Fruit fly (Drosophila melanogaster) whole organism, embryonic: ENCODE data around the gene UQCR-C2.

Experiments used
- Ada2b ChIP-seq: fragments of 200-800 bp; sonication (Bioruptor generic); IDR thresholded peaks from 2 replicates; pipeline ENCODE4 v1.3.6; 2022; ENCODE audit warnings: missing biosample characterization, missing genetic modification characterization
- Atf-2 ChIP-seq: fragments of 200-800 bp; sonication (Bioruptor generic); optimal IDR thresholded peaks from 2 replicates; lab custom pipeline; 2016; ENCODE audit warnings: missing biosample characterization, missing genetic modification characterization
- CG10209 ChIP-seq: fragments of 200-800 bp; sonication (Bioruptor generic); optimal IDR thresholded peaks from 3 replicates; lab custom pipeline; 2017; ENCODE audit warnings: missing biosample characterization, mild to moderate bottlenecking, missing genetic modification characterization, missing genetic modification reagents
- CG12236 ChIP-seq: fragments of 200-800 bp; sonication (Bioruptor generic); optimal IDR thresholded peaks from 2 replicates; lab custom pipeline; 2016; ENCODE audit warnings: missing biosample characterization, missing genetic modification characterization
- CG1233 ChIP-seq: fragments of 200-800 bp; sonication (Bioruptor generic); optimal IDR thresholded peaks from 4 replicates; lab custom pipeline; 2018; ENCODE audit warnings: missing biosample characterization, mild to moderate bottlenecking, missing genetic modification characterization
- CG12391 ChIP-seq: fragments of 200-800 bp; sonication (Bioruptor generic); optimal IDR thresholded peaks from 3 replicates; lab custom pipeline; 2018; ENCODE audit warnings: missing biosample characterization, mild to moderate bottlenecking, missing genetic modification characterization, moderate library complexity
- CG12744 ChIP-seq: fragments of 200-800 bp; sonication (Bioruptor generic); optimal IDR thresholded peaks from 2 replicates; lab custom pipeline; 2016; ENCODE audit warnings: missing biosample characterization, missing genetic modification characterization
- CG14667 ChIP-seq: fragments of 200-800 bp; sonication (Bioruptor generic); IDR thresholded peaks from 2 replicates; pipeline ENCODE4 v1.3.6; 2022; ENCODE audit warnings: missing biosample characterization, missing genetic modification characterization
- CG14860 ChIP-seq: fragments of 200-800 bp; sonication (Bioruptor generic); IDR thresholded peaks from 3 replicates; pipeline ENCODE4 v1.3.6; 2022; ENCODE audit warnings: missing biosample characterization, missing genetic modification characterization; ENCODE audit not compliant: partially characterized antibody
- CG15479 ChIP-seq: fragments of 200-800 bp; sonication (Bioruptor generic); optimal IDR thresholded peaks from 3 replicates; lab custom pipeline; 2019; ENCODE audit warnings: missing biosample characterization, mild to moderate bottlenecking, missing genetic modification characterization, moderate library complexity
- CG1603 ChIP-seq: fragments of 200-800 bp; sonication (Bioruptor generic); optimal IDR thresholded peaks from 2 replicates; lab custom pipeline; 2019; ENCODE audit warnings: missing biosample characterization, mild to moderate bottlenecking, missing genetic modification characterization, moderate library complexity
- CG16779 ChIP-seq: fragments of 200-800 bp; sonication (Bioruptor generic); IDR thresholded peaks from 2 replicates; pipeline ENCODE4 v1.3.6; 2022; ENCODE audit warnings: missing biosample characterization, missing genetic modification characterization
- CG18764 ChIP-seq: fragments of 200-800 bp; sonication (Bioruptor generic); optimal IDR thresholded peaks from 3 replicates; lab custom pipeline; 2016; ENCODE audit warnings: missing biosample characterization, missing genetic modification characterization
- CG2712 ChIP-seq: fragments of 200-800 bp; optimal IDR thresholded peaks from 3 replicates; lab custom pipeline; 2019; ENCODE audit warnings: missing biosample characterization, mild to moderate bottlenecking, missing genetic modification characterization, moderate library complexity
- CG2875 ChIP-seq: fragments of 200-800 bp; sonication (Bioruptor generic); optimal IDR thresholded peaks from 2 replicates; lab custom pipeline; 2017; ENCODE audit warnings: missing biosample characterization, mild to moderate bottlenecking, missing genetic modification characterization, missing genetic modification reagents
- CG30020 ChIP-seq: fragments of 200-800 bp; optimal IDR thresholded peaks from 2 replicates; lab custom pipeline; 2019; ENCODE audit warnings: missing biosample characterization, mild to moderate bottlenecking, missing genetic modification characterization, moderate library complexity
- CG31224 ChIP-seq: fragments of 200-800 bp; sonication (Bioruptor generic); IDR thresholded peaks from 2 replicates; pipeline ENCODE4 v1.3.6; 2022; ENCODE audit warnings: missing biosample characterization, missing genetic modification characterization
- CG31365 ChIP-seq: fragments of 200-800 bp; sonication (Bioruptor generic); optimal IDR thresholded peaks from 2 replicates; lab custom pipeline; 2018; ENCODE audit warnings: missing biosample characterization, mild to moderate bottlenecking, missing genetic modification characterization
- CG4282 ChIP-seq: fragments of 200-800 bp; sonication (Bioruptor generic); optimal IDR thresholded peaks from 2 replicates; lab custom pipeline; 2016; ENCODE audit warnings: missing biosample characterization, missing genetic modification characterization
- CG4820 ChIP-seq: fragments of 200-800 bp; sonication (Bioruptor generic); optimal IDR thresholded peaks from 3 replicates; lab custom pipeline; 2016; ENCODE audit warnings: missing biosample characterization, missing genetic modification characterization
- CG4854 ChIP-seq: fragments of 200-800 bp; sonication (Bioruptor generic); optimal IDR thresholded peaks from 2 replicates; lab custom pipeline; 2016; ENCODE audit warnings: missing biosample characterization, missing genetic modification characterization, inconsistent platforms
- CG6791 ChIP-seq: fragments of 200-800 bp; sonication (Bioruptor generic); IDR thresholded peaks from 3 replicates; pipeline ENCODE4 v1.3.6; 2022; ENCODE audit warnings: missing biosample characterization, missing genetic modification characterization; ENCODE audit not compliant: partially characterized antibody
- CG7928 ChIP-seq: fragments of 200-800 bp; sonication (Bioruptor generic); optimal IDR thresholded peaks from 2 replicates; lab custom pipeline; 2017; ENCODE audit warnings: missing biosample characterization, mild to moderate bottlenecking, missing genetic modification characterization
- CG9609 ChIP-seq: fragments of 200-800 bp; sonication (Bioruptor generic); optimal IDR thresholded peaks from 3 replicates; lab custom pipeline; 2016; ENCODE audit warnings: missing biosample characterization, missing genetic modification characterization
- CG9727 ChIP-seq: fragments of 200-800 bp; sonication (Bioruptor generic); optimal IDR thresholded peaks from 3 replicates; lab custom pipeline; 2017; ENCODE audit warnings: missing biosample characterization, mild to moderate bottlenecking, missing genetic modification characterization
- CG9876 ChIP-seq: fragments of 200-800 bp; sonication (Bioruptor generic); optimal IDR thresholded peaks from 2 replicates; lab custom pipeline; 2016; ENCODE audit warnings: missing biosample characterization, missing genetic modification characterization
- Dek ChIP-seq: fragments of 200-800 bp; sonication (Bioruptor generic); optimal IDR thresholded peaks from 3 replicates; lab custom pipeline; 2019; ENCODE audit warnings: missing biosample characterization, mild to moderate bottlenecking, missing genetic modification characterization, moderate library complexity
- ERR ChIP-seq: fragments of 200-800 bp; sonication (Bioruptor generic); optimal IDR thresholded peaks from 2 replicates; lab custom pipeline; 2016; ENCODE audit warnings: missing biosample characterization, missing genetic modification characterization
- Ets65A ChIP-seq: fragments of 200-800 bp; sonication (Bioruptor generic); peaks from one replicate; lab custom pipeline; 2016; ENCODE audit warnings: missing biosample characterization, missing genetic modification characterization
- HHEX ChIP-seq: fragments of 200-800 bp; sonication (Bioruptor generic); optimal IDR thresholded peaks from 3 replicates; lab custom pipeline; 2017; ENCODE audit warnings: missing biosample characterization, mild to moderate bottlenecking, missing genetic modification characterization, missing genetic modification reagents
- Hr39 ChIP-seq: fragments of >200 bp; optimal IDR thresholded peaks from 2 replicates; lab custom pipeline; 2017
- Mrtf ChIP-seq: fragments of 200-800 bp; sonication (Bioruptor generic); IDR thresholded peaks from 3 replicates; pipeline ENCODE4 v1.3.6; 2022; ENCODE audit warnings: missing biosample characterization, missing genetic modification characterization
- Oli ChIP-seq: fragments of 200-800 bp; sonication (Bioruptor generic); optimal IDR thresholded peaks from 2 replicates; lab custom pipeline; 2018; ENCODE audit warnings: missing biosample characterization, mild to moderate bottlenecking, missing genetic modification characterization, moderate library complexity
- Poxn ChIP-seq: fragments of 200-800 bp; sonication (Bioruptor generic); IDR thresholded peaks from 2 replicates; pipeline ENCODE4 v1.3.6; 2022; ENCODE audit warnings: missing biosample characterization, missing genetic modification characterization
- bowl ChIP-seq: fragments of 200-800 bp; sonication (Bioruptor generic); IDR thresholded peaks from 2 replicates; pipeline ENCODE4 v1.3.6; 2022; ENCODE audit warnings: missing biosample characterization, missing genetic modification characterization
- hb ChIP-seq: fragments of 200-800 bp; sonication (Bioruptor generic); IDR thresholded peaks from 3 replicates; pipeline ENCODE4 v1.3.6; 2022; ENCODE audit warnings: missing biosample characterization, missing genetic modification characterization; ENCODE audit not compliant: partially characterized antibody
- hkb ChIP-seq, 2 experiments: fragments of 200-800 bp in 1 of 2; fragments of >200 bp in 1 of 2; sonication (Bioruptor generic) in 1 of 2; IDR thresholded peaks in 1 of 2; optimal IDR thresholded peaks in 1 of 2; 2 replicates each; pipeline versions ENCODE4 v1.3.6 to Lab custom; 2017 to 2022; ENCODE audit warnings: missing biosample characterization in 1 of 2, missing genetic modification characterization in 1 of 2
- ind ChIP-seq: fragments of 200-800 bp; sonication (Bioruptor generic); optimal IDR thresholded peaks from 3 replicates; lab custom pipeline; 2016; ENCODE audit warnings: missing biosample characterization, missing genetic modification characterization
- insv ChIP-seq, 2 experiments: fragments of 200-800 bp; sonication (Bioruptor generic); optimal IDR thresholded peaks; 3 replicates each; lab custom pipeline; 2016 to 2018; ENCODE audit warnings: missing biosample characterization in 2 of 2, missing genetic modification characterization in 2 of 2
- lbe ChIP-seq: fragments of 200-800 bp; sonication (Bioruptor generic); optimal IDR thresholded peaks from 2 replicates; lab custom pipeline; 2016; ENCODE audit warnings: missing biosample characterization, mild to moderate bottlenecking, missing genetic modification characterization
- lilli ChIP-seq: fragments of 200-800 bp; sonication (Bioruptor generic); optimal IDR thresholded peaks from 3 replicates; lab custom pipeline; 2016; ENCODE audit warnings: missing biosample characterization, missing genetic modification characterization
- mirr ChIP-seq: fragments of 200-800 bp; sonication (Bioruptor generic); optimal IDR thresholded peaks from 3 replicates; lab custom pipeline; 2018; ENCODE audit warnings: missing biosample characterization, mild to moderate bottlenecking, missing genetic modification characterization
- nmo ChIP-seq: fragments of 200-800 bp; sonication (Bioruptor generic); optimal IDR thresholded peaks from 2 replicates; lab custom pipeline; 2018; ENCODE audit warnings: missing biosample characterization, mild to moderate bottlenecking, missing genetic modification characterization, moderate library complexity
- phol ChIP-seq: fragments of 200-800 bp; sonication (Bioruptor generic); optimal IDR thresholded peaks from 3 replicates; lab custom pipeline; 2018; ENCODE audit warnings: missing biosample characterization, mild to moderate bottlenecking, missing genetic modification characterization, moderate library complexity
- pnt ChIP-seq: fragments of 200-800 bp; sonication (Bioruptor generic); optimal IDR thresholded peaks from 3 replicates; lab custom pipeline; 2016; ENCODE audit warnings: missing biosample characterization, missing genetic modification characterization
- ro ChIP-seq: fragments of 200-800 bp; sonication (Bioruptor generic); IDR thresholded peaks from 2 replicates; pipeline ENCODE4 v1.3.6; 2022; ENCODE audit warnings: missing biosample characterization, missing genetic modification characterization
- row ChIP-seq: fragments of 200-800 bp; sonication (Bioruptor generic); IDR thresholded peaks from 3 replicates; pipeline ENCODE4 v1.3.6; 2022; ENCODE audit warnings: missing biosample characterization, missing genetic modification characterization
- slp2 ChIP-seq: fragments of 200-800 bp; sonication (Bioruptor generic); optimal IDR thresholded peaks from 2 replicates; lab custom pipeline; 2016; ENCODE audit warnings: missing biosample characterization, missing genetic modification characterization
- sob ChIP-seq: fragments of 200-800 bp; sonication (Bioruptor generic); IDR thresholded peaks from 2 replicates; pipeline ENCODE4 v1.3.6; 2022; ENCODE audit warnings: missing biosample characterization, missing genetic modification characterization
- trem ChIP-seq: fragments of 200-800 bp; optimal IDR thresholded peaks from 3 replicates; lab custom pipeline; 2019; ENCODE audit warnings: missing biosample characterization, mild to moderate bottlenecking, missing genetic modification characterization, moderate library complexity

The UQCR-C2 gene

DNA sequence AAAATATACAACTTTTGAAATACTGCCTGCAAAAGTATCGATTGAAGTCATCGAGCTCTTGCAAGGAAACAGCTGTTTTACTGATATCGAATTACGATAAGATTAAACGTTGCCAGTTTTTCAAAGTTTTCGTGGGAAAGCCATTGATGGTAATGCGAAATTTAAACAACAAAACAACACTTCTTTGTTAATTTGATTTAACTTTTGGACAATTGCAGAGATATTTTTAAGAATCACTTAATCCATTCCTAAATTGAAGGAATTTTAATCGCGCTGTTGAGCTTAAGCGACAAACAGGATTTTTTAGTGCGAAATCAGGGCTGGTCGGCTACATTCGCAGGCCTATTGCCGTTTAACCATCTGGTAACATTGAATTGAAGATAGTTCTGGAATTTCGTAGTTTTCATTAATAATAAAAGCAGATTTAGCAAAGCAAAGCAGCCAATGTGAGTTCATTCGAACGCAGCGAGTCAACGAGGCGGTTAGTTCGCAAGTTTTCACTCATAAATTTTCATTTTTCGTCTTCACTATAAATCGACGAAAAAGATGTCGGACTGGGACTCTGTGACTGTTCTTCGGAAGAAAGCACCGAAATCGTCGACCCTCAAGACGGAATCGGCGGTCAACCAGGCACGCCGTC lies 9.5 kb upstream of the UQCR-C2 start, which contains the start of gene mbf1 (continued):
- no peak for TF ChIP-seq Dek (tag; lab: Kevin White, UChicago)
- TF ChIP-seq ind (GFP tag; lab: Kevin White, UChicago) = no peak
- no peak for TF ChIP-seq Ada2b (GFP tag; lab: Robert Waterston, UW)
- no peak for TF ChIP-seq CG6791
- peak; percentile 20 for TF ChIP-seq slp2
- no peak for TF ChIP-seq CG12236
- TF ChIP-seq Ets65A (GFP tag; lab: Kevin White, UChicago) = peak; percentile 71
- TF ChIP-seq CG1603 (tag; lab: Kevin White, UChicago) = peak; percentile 67
- TF ChIP-seq ro = no peak
- TF ChIP-seq Oli (tag; lab: Kevin White, UChicago) = no peak
- TF ChIP-seq CG10209 (GFP tag; lab: Kevin White, UChicago) = no peak
- TF ChIP-seq CG31224 (GFP tag; lab: Robert Waterston, UW) = no peak
- no peak for TF ChIP-seq HHEX (GFP tag; lab: Kevin White, UChicago)
- TF ChIP-seq CG14860 = no peak; the same call in 2 of the 3 replicates
- peak; percentile 39; the same call in 2 of the 3 replicates for TF ChIP-seq row (GFP tag; lab: Robert Waterston, UW)
- no peak for TF ChIP-seq CG9727 (GFP tag; lab: Kevin White, UChicago)
- no peak for TF ChIP-seq CG12744 (GFP tag; lab: Kevin White, UChicago)
- TF ChIP-seq Mrtf (GFP tag; lab: Robert Waterston, UW) = no peak
- TF ChIP-seq CG18764 = peak; percentile 12
- TF ChIP-seq mirr = no peak
- no peak for TF ChIP-seq hb (GFP tag; lab: Robert Waterston, UW)
- peak; percentile 36 for TF ChIP-seq CG30020 (tag; lab: Kevin White, UChicago)
- TF ChIP-seq CG2875 (GFP tag; lab: Kevin White, UChicago) = no peak
- peak; percentile 61 for TF ChIP-seq nmo (GFP tag; lab: Kevin White, UChicago)
- peak; percentile 48 for TF ChIP-seq CG12391 (tag; lab: Kevin White, UChicago)
- TF ChIP-seq Atf-2 (GFP tag; lab: Kevin White, UChicago) = no peak
- TF ChIP-seq insv (GFP tag; optimal IDR thresholded peaks at IDR 0.05; lab: Kevin White, UChicago) = peak in 1 of 2 experiments; percentile 10
- TF ChIP-seq phol (tag; lab: Kevin White, UChicago) = peak; percentile 62
- no peak for TF ChIP-seq bowl (GFP tag; lab: Robert Waterston, UW)
- TF ChIP-seq CG1233 = no peak
- peak; percentile 53 for TF ChIP-seq lilli (GFP tag; lab: Kevin White, UChicago)
- TF ChIP-seq Poxn (GFP tag; lab: Robert Waterston, UW) = no peak
- no peak for TF ChIP-seq CG31365 (tag; lab: Kevin White, UChicago)
- TF ChIP-seq CG9876 (GFP tag; lab: Kevin White, UChicago) = no peak
- no peak for TF ChIP-seq CG4820 (GFP tag; lab: Kevin White, UChicago)
- TF ChIP-seq hkb (optimal IDR thresholded peaks at IDR 0.05; lab: Kevin White, UChicago) = no peak
- TF ChIP-seq hkb (GFP tag; IDR thresholded peaks at IDR 0.05; lab: Robert Waterston, UW) = no peak
- TF ChIP-seq Hr39 (lab: Kevin White, UChicago) = no peak
- TF ChIP-seq CG4282 = no peak
- peak; percentile 22 for TF ChIP-seq pnt
- no peak for TF ChIP-seq CG9609 (GFP tag; lab: Kevin White, UChicago)
- TF ChIP-seq ERR = no peak
- no peak for TF ChIP-seq CG16779 (GFP tag; lab: Robert Waterston, UW)
- no peak for TF ChIP-seq CG15479 (GFP tag; lab: Kevin White, UChicago)
- TF ChIP-seq CG7928 (GFP tag; lab: Kevin White, UChicago) = peak; percentile 19
- no peak for TF ChIP-seq CG14667
- no peak for TF ChIP-seq sob (GFP tag; lab: Robert Waterston, UW)
- TF ChIP-seq CG4854 (GFP tag; lab: Kevin White, UChicago) = peak; percentile 12
- peak; percentile 84 for TF ChIP-seq trem (tag; lab: Kevin White, UChicago)
- TF ChIP-seq CG2712 (tag; lab: Kevin White, UChicago) = peak; percentile 53
- no peak for TF ChIP-seq lbe (GFP tag; lab: Kevin White, UChicago)
